Worm (Caenorhabditis elegans) whole organism, L4 larva: ENCODE measurements around the gene sms-2.

ENCODE experiments used
- ZK546.5 ChIP-seq, 2 experiments: sonication (generic microtip); optimal IDR thresholded peaks; 2 replicates each; lab custom pipeline; 2017; ENCODE audit warnings: missing biosample characterization in 2 of 2, missing genetic modification characterization in 2 of 2
- ama-1 ChIP-seq: fragments of 150-350 bp; optimal IDR thresholded peaks from 2 replicates; lab custom pipeline; 2014; ENCODE audit warnings: inconsistent platforms, mixed read lengths
- daf-8 ChIP-seq: fragments of 200-800 bp; sonication (Bioruptor generic); IDR thresholded peaks from 2 replicates; pipeline ENCODE4 v1.3.6; 2022; ENCODE audit warnings: missing genetic modification characterization, missing compliant biosample characterization
- hif-1 ChIP-seq, 2 experiments: sonication (generic microtip); optimal IDR thresholded peaks; 2 replicates each; lab custom pipeline; 2016 to 2017; ENCODE audit warnings: missing compliant biosample characterization in 2 of 2, missing genetic modification characterization in 2 of 2, missing genetic modification reagents in 2 of 2, missing genotype in 2 of 2, mild to moderate bottlenecking in 1 of 2
- php-3 ChIP-seq: fragments of 200-800 bp; sonication (Bioruptor generic); IDR thresholded peaks from 2 replicates; pipeline ENCODE4 v1.3.6; 2022; ENCODE audit warnings: missing genetic modification reagents, missing genetic modification characterization, missing compliant biosample characterization
- zfp-2 ChIP-seq: sonication (generic microtip); optimal IDR thresholded peaks from 2 replicates; lab custom pipeline; 2016; ENCODE audit warnings: mild to moderate bottlenecking, missing genetic modification characterization, missing compliant biosample characterization
- zip-11 ChIP-seq: fragments of 200-800 bp; sonication (Bioruptor generic); IDR thresholded peaks from 2 replicates; pipeline ENCODE4 v1.3.6; 2022; ENCODE audit warnings: missing genetic modification characterization, missing compliant biosample characterization

- no peak for TF ChIP-seq ZK546.5 (tag; optimal IDR thresholded peaks at IDR 0.05; lab: Kevin White, UChicago)
- TF ChIP-seq php-3 (GFP tag; lab: Robert Waterston, UW): no peak
- TF ChIP-seq daf-8 (GFP tag; lab: Robert Waterston, UW): no peak
- peak in 1 of 2 experiments; percentile 46 for TF ChIP-seq hif-1 (tag; optimal IDR thresholded peaks at IDR 0.05; lab: Kevin White, UChicago)
- no peak for TF ChIP-seq zfp-2
- TF ChIP-seq zip-11 (GFP tag; lab: Robert Waterston, UW): no peak
- no peak for TF ChIP-seq ama-1 (lab: Kevin White, UChicago)
These were observed 24.1 kb downstream of the sms-2 start, which contains the start of the genes pifk-1 and tbc-11 for ce11 chrX:924495-925008.
